Fruit fly (Drosophila melanogaster): ENCODE results near the gene Srp72.

DNA sequence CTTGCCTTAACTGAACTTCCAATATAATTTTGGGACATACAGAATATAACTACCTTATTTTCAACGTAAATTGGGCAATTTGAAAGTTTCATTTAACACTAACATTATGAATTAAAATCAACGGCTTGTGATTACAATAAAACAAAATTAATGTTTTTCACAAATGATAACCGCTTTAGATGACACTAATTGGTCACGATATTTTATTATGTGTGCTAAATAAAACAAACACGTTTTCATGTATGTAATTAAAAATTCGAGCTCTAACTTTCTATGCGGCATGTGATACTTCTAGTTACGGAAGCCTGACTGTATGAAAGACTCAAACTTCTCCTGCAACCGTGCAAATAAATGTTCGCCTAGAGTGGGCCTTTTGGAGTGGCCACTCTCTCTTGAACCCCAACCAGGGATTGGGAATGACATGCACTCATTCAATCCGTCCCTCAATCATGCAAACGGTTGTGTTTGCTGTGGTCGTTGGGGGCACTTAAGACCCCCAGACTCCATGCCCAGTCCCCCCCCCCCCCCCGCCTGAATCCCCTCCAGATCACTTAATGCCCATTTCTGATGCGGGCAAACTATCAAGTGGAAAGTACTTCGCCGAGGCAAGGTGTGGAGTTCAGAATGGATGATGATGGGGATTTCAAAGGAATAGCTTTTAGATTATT lies 6.8 kb downstream of the Srp72 start:
- no peak for TF ChIP-seq CG8388 (GFP tag; optimal IDR thresholded peaks at IDR 0.05)
- TF ChIP-seq unc-4 (GFP tag; IDR thresholded peaks at IDR 0.05; ENCODE audit: partially characterized antibody): no peak
- no peak for TF ChIP-seq sima (GFP tag; optimal IDR thresholded peaks at IDR 0.05)
